Worm (Caenorhabditis elegans) whole organism, L1 larva: ENCODE data around the gene nhr-126.

Source experiments
- dpl-1 ChIP-seq, 3 experiments: fragments of 150-350 bp in 2 of 3; sonication (generic microtip) in 1 of 3; optimal IDR thresholded peaks; 2 replicates each; lab custom pipeline; 2014 to 2017; ENCODE audit warnings: missing biosample characterization in 3 of 3, missing genetic modification characterization in 3 of 3, missing genetic modification reagents in 3 of 3
- nhr-76 ChIP-seq: sonication (generic microtip); optimal IDR thresholded peaks from 2 replicates; lab custom pipeline; 2017; ENCODE audit warnings: missing biosample characterization, missing genetic modification characterization
- unc-62 ChIP-seq: fragments of 150-350 bp; optimal IDR thresholded peaks from 2 replicates; lab custom pipeline; 2014; ENCODE audit warnings: missing biosample characterization, missing genetic modification reagents, missing genetic modification characterization

- TF ChIP-seq dpl-1 (GFP tag; optimal IDR thresholded peaks at IDR 0.05; lab: Kevin White, UChicago) (no peak), nhr-76 (no peak), unc-62 (no peak)
These were observed 35.6 kb downstream of the nhr-126 start, which contains the start of gene nhr-183 for ce11 chrV:2264455-2264854.
